Fruit fly (Drosophila melanogaster) whole organism, embryonic: ENCODE measurements around the gene f-cup.

ENCODE experiments used
- ATbp ChIP-seq: fragments of 200-800 bp; sonication (Bioruptor generic); optimal IDR thresholded peaks from 2 replicates; lab custom pipeline; 2017; ENCODE audit warnings: missing biosample characterization, mild to moderate bottlenecking, missing genetic modification characterization, missing genetic modification reagents
- Aef1 ChIP-seq: fragments of 200-800 bp; sonication (Bioruptor generic); IDR thresholded peaks from 3 replicates; pipeline ENCODE4 v1.3.6; 2022; ENCODE audit warnings: missing biosample characterization, missing genetic modification characterization
- Asciz ChIP-seq: fragments of 200-800 bp; sonication (Bioruptor generic); optimal IDR thresholded peaks from 2 replicates; lab custom pipeline; 2017; ENCODE audit warnings: missing biosample characterization, mild to moderate bottlenecking, missing genetic modification characterization, missing genetic modification reagents
- CG14710 ChIP-seq: fragments of 200-800 bp; sonication (Bioruptor generic); optimal IDR thresholded peaks from 3 replicates; lab custom pipeline; 2019; ENCODE audit warnings: missing biosample characterization, mild to moderate bottlenecking, missing genetic modification characterization, moderate library complexity
- CG15479 ChIP-seq: fragments of 200-800 bp; sonication (Bioruptor generic); optimal IDR thresholded peaks from 3 replicates; lab custom pipeline; 2019; ENCODE audit warnings: missing biosample characterization, mild to moderate bottlenecking, missing genetic modification characterization, moderate library complexity
- CG17802 ChIP-seq: fragments of 200-800 bp; sonication (Bioruptor generic); optimal IDR thresholded peaks from 2 replicates; lab custom pipeline; 2018; ENCODE audit warnings: missing biosample characterization, mild to moderate bottlenecking, missing genetic modification characterization, moderate library complexity
- CG2116 ChIP-seq: fragments of 200-800 bp; sonication (Bioruptor generic); optimal IDR thresholded peaks from 3 replicates; lab custom pipeline; 2018; ENCODE audit warnings: missing biosample characterization, mild to moderate bottlenecking, missing genetic modification characterization
- CG2120 ChIP-seq: fragments of 200-800 bp; sonication (Bioruptor generic); optimal IDR thresholded peaks from 3 replicates; lab custom pipeline; 2016; ENCODE audit warnings: missing biosample characterization, missing genetic modification characterization
- CG34422 ChIP-seq: fragments of 200-800 bp; sonication (Bioruptor generic); IDR thresholded peaks from 3 replicates; pipeline ENCODE4 v1.3.6; 2022; ENCODE audit warnings: missing biosample characterization, missing genetic modification characterization
- CG6689 ChIP-seq: fragments of 200-800 bp; sonication (Bioruptor generic); IDR thresholded peaks from 2 replicates; pipeline ENCODE4 v1.3.6; 2022; ENCODE audit warnings: missing biosample characterization, missing genetic modification characterization
- Doc3 ChIP-seq: fragments of 200-800 bp; sonication (Bioruptor generic); IDR thresholded peaks from 3 replicates; pipeline ENCODE4 v1.3.6; 2022; ENCODE audit warnings: missing biosample characterization, missing genetic modification characterization; ENCODE audit not compliant: partially characterized antibody
- Dp ChIP-seq: fragments of 200-800 bp; sonication (Bioruptor generic); optimal IDR thresholded peaks from 2 replicates; lab custom pipeline; 2018; ENCODE audit warnings: missing biosample characterization, mild to moderate bottlenecking, missing genetic modification characterization, moderate library complexity
- Dref ChIP-seq: fragments of 200-800 bp; sonication (Bioruptor generic); IDR thresholded peaks from 2 replicates; pipeline ENCODE4 v1.3.6; 2022; ENCODE audit warnings: missing biosample characterization, missing genetic modification characterization
- E2f1 ChIP-seq: fragments of 200-800 bp; sonication (Bioruptor generic); IDR thresholded peaks from 2 replicates; pipeline ENCODE4 v1.3.6; 2022; ENCODE audit warnings: missing biosample characterization, missing genetic modification characterization
- H2.0 ChIP-seq: fragments of 200-800 bp; sonication (Bioruptor generic); IDR thresholded peaks from 2 replicates; pipeline ENCODE4 v1.3.6; 2022; ENCODE audit warnings: missing biosample characterization, missing genetic modification characterization
- Hmx ChIP-seq: fragments of 200-800 bp; sonication (Bioruptor generic); optimal IDR thresholded peaks from 2 replicates; lab custom pipeline; 2016; ENCODE audit warnings: missing biosample characterization, missing genetic modification characterization
- Hsf ChIP-seq: fragments of 200-800 bp; sonication (Bioruptor generic); optimal IDR thresholded peaks from 3 replicates; lab custom pipeline; 2016; ENCODE audit warnings: missing biosample characterization, missing genetic modification characterization
- MBD-R2 ChIP-seq: fragments of 200-800 bp; sonication (Bioruptor generic); IDR thresholded peaks from 2 replicates; pipeline ENCODE4 v1.3.6; 2022; ENCODE audit warnings: missing biosample characterization, missing genetic modification characterization
- MESR4 ChIP-seq: fragments of 200-800 bp; sonication (Bioruptor generic); optimal IDR thresholded peaks from 2 replicates; lab custom pipeline; 2018; ENCODE audit warnings: missing biosample characterization, mild to moderate bottlenecking, missing genetic modification characterization, moderate library complexity
- Max ChIP-seq: fragments of 200-800 bp; sonication (Bioruptor generic); optimal IDR thresholded peaks from 2 replicates; lab custom pipeline; 2016; ENCODE audit warnings: missing biosample characterization, mild to moderate bottlenecking, missing genetic modification characterization
- Med ChIP-seq: fragments of 200-800 bp; sonication (Bioruptor generic); peaks from one replicate; lab custom pipeline; 2016; ENCODE audit warnings: missing biosample characterization, missing genetic modification characterization, mild to moderate bottlenecking, inconsistent platforms, moderate library complexity
- Sox102F ChIP-seq: fragments of 200-800 bp; sonication (Bioruptor generic); optimal IDR thresholded peaks from 2 replicates; lab custom pipeline; 2018; ENCODE audit warnings: missing biosample characterization, mild to moderate bottlenecking, missing genetic modification characterization, moderate library complexity
- Taf1 ChIP-seq: fragments of 200-800 bp; sonication (Bioruptor generic); IDR thresholded peaks from 2 replicates; pipeline ENCODE4 v1.3.6; 2022; ENCODE audit warnings: missing biosample characterization, missing genetic modification characterization
- amos ChIP-seq: fragments of 200-800 bp; sonication (Bioruptor generic); IDR thresholded peaks from 2 replicates; pipeline ENCODE4 v1.3.6; 2022; ENCODE audit warnings: missing biosample characterization, missing genetic modification characterization; ENCODE audit not compliant: partially characterized antibody
- ato ChIP-seq: fragments of 200-800 bp; sonication (Bioruptor generic); IDR thresholded peaks from 2 replicates; pipeline ENCODE4 v1.3.6; 2022; ENCODE audit warnings: missing biosample characterization, missing genetic modification characterization; ENCODE audit not compliant: partially characterized antibody
- bigmax ChIP-seq: fragments of 200-800 bp; sonication (Bioruptor generic); optimal IDR thresholded peaks from 2 replicates; lab custom pipeline; 2018; ENCODE audit warnings: missing biosample characterization, mild to moderate bottlenecking, missing genetic modification characterization
- bsh ChIP-seq, 2 experiments: fragments of 200-800 bp; sonication (Bioruptor generic); optimal IDR thresholded peaks; 2 replicates each; lab custom pipeline; 2017 to 2018; ENCODE audit warnings: mild to moderate bottlenecking in 2 of 2, missing biosample characterization in 2 of 2, missing genetic modification characterization in 2 of 2, moderate library complexity in 1 of 2
- cg ChIP-seq: fragments of 200-800 bp; sonication (Bioruptor generic); optimal IDR thresholded peaks from 3 replicates; lab custom pipeline; 2019; ENCODE audit warnings: missing biosample characterization, mild to moderate bottlenecking, missing genetic modification characterization, moderate library complexity
- crol ChIP-seq: fragments of 200-800 bp; sonication (Bioruptor generic); IDR thresholded peaks from 2 replicates; pipeline ENCODE4 v1.3.6; 2022; ENCODE audit warnings: missing biosample characterization, missing genetic modification characterization
- danr ChIP-seq: fragments of 200-800 bp; sonication (Bioruptor generic); IDR thresholded peaks from 2 replicates; pipeline ENCODE4 v1.3.6; 2022; ENCODE audit warnings: missing biosample characterization, missing genetic modification characterization
- dm ChIP-seq: fragments of 200-800 bp; sonication (Bioruptor generic); optimal IDR thresholded peaks from 3 replicates; lab custom pipeline; 2016; ENCODE audit warnings: missing biosample characterization, missing genetic modification characterization
- esg ChIP-seq: fragments of 200-800 bp; sonication (Bioruptor generic); conservative IDR thresholded peaks from 2 replicates; pipeline ENCODE4 v1.3.6; 2022; ENCODE audit warnings: missing biosample characterization, missing genetic modification characterization
- gfzf ChIP-seq: fragments of 200-800 bp; sonication (Bioruptor generic); optimal IDR thresholded peaks from 2 replicates; lab custom pipeline; 2016; ENCODE audit warnings: missing biosample characterization, mild to moderate bottlenecking, missing genetic modification characterization, moderate library complexity
- insv ChIP-seq, 2 experiments: fragments of 200-800 bp; sonication (Bioruptor generic); optimal IDR thresholded peaks; 3 replicates each; lab custom pipeline; 2016 to 2018; ENCODE audit warnings: missing biosample characterization in 2 of 2, missing genetic modification characterization in 2 of 2
- phol ChIP-seq: fragments of 200-800 bp; sonication (Bioruptor generic); optimal IDR thresholded peaks from 3 replicates; lab custom pipeline; 2018; ENCODE audit warnings: missing biosample characterization, mild to moderate bottlenecking, missing genetic modification characterization, moderate library complexity
- prd ChIP-seq, 3 experiments: fragments of >200 bp in 2 of 3; fragments of 200-800 bp in 1 of 3; sonication (Bioruptor generic) in 1 of 3; optimal IDR thresholded peaks in 2 of 3; IDR thresholded peaks in 1 of 3; 2 replicates in 2 of 3; 3 replicates in 1 of 3; pipeline versions ENCODE4 v1.3.6 to Lab custom; 2017 to 2022; ENCODE audit warnings: missing biosample characterization in 1 of 3, missing genetic modification characterization in 1 of 3
- pzg ChIP-seq: fragments of 200-800 bp; sonication (Bioruptor generic); optimal IDR thresholded peaks from 3 replicates; lab custom pipeline; 2018; ENCODE audit warnings: missing biosample characterization, mild to moderate bottlenecking, missing genetic modification characterization, moderate library complexity
- rib ChIP-seq: fragments of 200-800 bp; sonication (Bioruptor generic); IDR thresholded peaks from 2 replicates; pipeline ENCODE4 v1.3.6; 2022; ENCODE audit warnings: missing biosample characterization, missing genetic modification characterization
- slbo ChIP-seq: fragments of 200-800 bp; sonication (Bioruptor generic); IDR thresholded peaks from 2 replicates; pipeline ENCODE4 v1.3.6; 2022; ENCODE audit warnings: missing biosample characterization, missing genetic modification characterization
- sqz ChIP-seq: fragments of 200-800 bp; sonication (Bioruptor generic); optimal IDR thresholded peaks from 3 replicates; lab custom pipeline; 2018; ENCODE audit warnings: missing biosample characterization, mild to moderate bottlenecking, missing genetic modification characterization
- ssp ChIP-seq: fragments of 200-800 bp; sonication (Bioruptor generic); IDR thresholded peaks from 2 replicates; pipeline ENCODE4 v1.3.6; 2022; ENCODE audit warnings: missing biosample characterization, missing genetic modification characterization
- stwl ChIP-seq: fragments of 200-800 bp; sonication (Bioruptor generic); optimal IDR thresholded peaks from 3 replicates; lab custom pipeline; 2018; ENCODE audit warnings: missing biosample characterization, mild to moderate bottlenecking, missing genetic modification characterization, moderate library complexity
- sug ChIP-seq: fragments of 200-800 bp; optimal IDR thresholded peaks from 2 replicates; lab custom pipeline; 2019; ENCODE audit warnings: missing biosample characterization, mild to moderate bottlenecking, missing genetic modification characterization, moderate library complexity
- vfl ChIP-seq: fragments of 200-800 bp; sonication (Bioruptor generic); optimal IDR thresholded peaks from 2 replicates; lab custom pipeline; 2016; ENCODE audit warnings: missing biosample characterization, missing genetic modification characterization
- wdn ChIP-seq: fragments of 200-800 bp; sonication (Bioruptor generic); IDR thresholded peaks from 2 replicates; pipeline ENCODE4 v1.3.6; 2022; ENCODE audit warnings: missing biosample characterization, missing genetic modification characterization
- wek ChIP-seq: fragments of 200-800 bp; sonication (Bioruptor generic); optimal IDR thresholded peaks from 3 replicates; lab custom pipeline; 2018; ENCODE audit warnings: missing biosample characterization, mild to moderate bottlenecking, missing genetic modification characterization, moderate library complexity
- zf30C ChIP-seq: fragments of 200-800 bp; sonication (Bioruptor generic); optimal IDR thresholded peaks from 3 replicates; lab custom pipeline; 2018; ENCODE audit warnings: missing biosample characterization, mild to moderate bottlenecking, missing genetic modification characterization

f-cup gene

DNA sequence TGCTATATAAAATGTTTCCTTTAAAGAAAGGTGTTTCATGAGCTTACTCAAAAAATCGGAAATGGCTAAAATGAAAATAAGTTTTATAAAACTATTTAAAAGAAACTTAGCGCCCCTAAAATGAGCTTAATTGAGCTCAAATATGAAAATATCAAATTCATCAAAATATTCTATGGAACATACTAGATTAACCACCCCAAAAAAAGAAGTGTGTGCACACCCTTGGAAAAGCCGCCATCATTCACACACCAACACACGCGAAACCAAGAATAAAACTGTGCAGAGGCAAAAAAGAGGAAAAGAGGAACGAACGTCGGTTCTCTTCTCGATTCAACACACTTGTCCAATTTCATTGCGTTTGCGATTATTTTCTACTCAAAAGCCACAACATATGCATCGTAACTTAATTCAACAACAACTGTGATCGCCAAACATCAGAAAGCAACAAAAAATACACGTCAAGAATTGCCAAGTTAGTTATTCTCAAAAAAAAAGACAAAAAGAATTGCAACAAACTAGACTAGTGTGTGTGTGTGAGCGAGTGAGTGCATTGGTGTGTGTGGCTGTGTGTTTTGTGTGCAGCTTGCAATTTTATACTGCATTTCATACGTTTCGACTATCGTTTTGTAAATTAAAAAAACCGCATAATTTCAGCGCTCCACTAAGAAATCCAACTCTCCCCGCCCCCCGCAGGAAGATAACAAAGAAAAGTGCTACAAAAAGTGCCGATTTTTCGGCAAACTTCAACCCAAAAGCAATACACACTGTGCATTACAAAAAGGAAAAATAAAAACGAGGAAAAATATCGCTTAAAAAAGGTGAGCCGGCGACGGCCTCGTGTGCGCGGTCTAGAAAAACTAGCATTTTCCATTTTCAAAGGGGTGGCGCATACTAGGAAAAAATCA lies 53.7 kb downstream of the f-cup start, which contains the start of gene rin:
Gene rin, plus strand, starts transcription at position 276 of the 905 bp plus-strand sequence.
- TF ChIP-seq phol (peak; percentile 91), bigmax (GFP tag; lab: Kevin White, UChicago) (peak; percentile 45), bsh (GFP tag; optimal IDR thresholded peaks at IDR 0.05; lab: Kevin White, UChicago) (peak in 1 of 2 experiments; percentile 80), CG34422 (GFP tag; lab: Robert Waterston, UW) (peak; percentile 59; the same call in 1 of the 3 replicates), zf30C (peak; percentile 35), cg (GFP tag; lab: Kevin White, UChicago) (peak; percentile 92), crol (GFP tag; lab: Robert Waterston, UW) (peak; percentile 38; the same call in 1 of the 2 replicates), amos (GFP tag; lab: Robert Waterston, UW) (no peak), CG17802 (peak; percentile 94), dm (GFP tag; lab: Kevin White, UChicago) (peak; percentile 2), MESR4 (GFP tag; lab: Kevin White, UChicago) (peak; percentile 49), danr (GFP tag; lab: Robert Waterston, UW) (no peak), Med (GFP tag; lab: Kevin White, UChicago) (peak; percentile 28), H2.0 (GFP tag; lab: Robert Waterston, UW) (no peak), ATbp (GFP tag; lab: Kevin White, UChicago) (no peak), Sox102F (GFP tag; lab: Kevin White, UChicago) (no peak), wdn (GFP tag; lab: Robert Waterston, UW) (no peak), insv (GFP tag; optimal IDR thresholded peaks at IDR 0.05; lab: Kevin White, UChicago) (peak in 1 of 2 experiments; percentile 13), rib (GFP tag; lab: Robert Waterston, UW) (peak; percentile 39; the same call in 1 of the 2 replicates), E2f1 (GFP tag; lab: Robert Waterston, UW) (no peak), CG14710 (tag; lab: Kevin White, UChicago) (peak; percentile 99), Asciz (GFP tag; lab: Kevin White, UChicago) (no peak), Dp (GFP tag; lab: Kevin White, UChicago) (no peak), gfzf (GFP tag; lab: Kevin White, UChicago) (peak; percentile 37), prd (optimal IDR thresholded peaks at IDR 0.05; lab: Kevin White, UChicago) (no peak), prd (GFP tag; IDR thresholded peaks at IDR 0.05; lab: Robert Waterston, UW) (no peak), CG6689 (GFP tag; lab: Robert Waterston, UW) (peak; percentile 84), stwl (tag; lab: Kevin White, UChicago) (peak; percentile 17), ssp (peak; percentile 9; the same call in 1 of the 2 replicates), Dref (GFP tag; lab: Robert Waterston, UW) (no peak), sqz (GFP tag; lab: Kevin White, UChicago) (peak; percentile 41), CG2116 (no peak), CG15479 (GFP tag; lab: Kevin White, UChicago) (peak; percentile 42), Doc3 (0 out of 3 replicates have a peak, but pooled peaks have one; percentile 9), Hsf (peak; percentile 7), slbo (GFP tag; lab: Robert Waterston, UW) (peak; percentile 27; the same call in 1 of the 2 replicates), vfl (GFP tag; lab: Kevin White, UChicago) (no peak), ato (GFP tag; lab: Robert Waterston, UW) (no peak), sug (tag; lab: Kevin White, UChicago) (no peak), wek (GFP tag; lab: Kevin White, UChicago) (no peak), esg (GFP tag; lab: Robert Waterston, UW) (no peak), CG2120 (GFP tag; lab: Kevin White, UChicago) (peak; percentile 34), Taf1 (GFP tag; lab: Robert Waterston, UW) (no peak), Max (GFP tag; lab: Kevin White, UChicago) (peak; percentile 18), Hmx (GFP tag; lab: Kevin White, UChicago) (no peak), pzg (GFP tag; lab: Kevin White, UChicago) (peak; percentile 39), MBD-R2 (GFP tag; lab: Robert Waterston, UW) (0 out of 2 replicates have a peak, but pooled peaks have one; percentile 33), Aef1 (GFP tag; lab: Robert Waterston, UW) (no peak)
